Worm (Caenorhabditis elegans) whole organism, L2 larva: ENCODE results near the gene C16B8.2.
A peak's percentile ranks its signal among the peaks of the same experiment; 100 is the strongest.

ENCODE experiments used
- C34F6.9 ChIP-seq: fragments of 150-350 bp; optimal IDR thresholded peaks from 2 replicates; lab custom pipeline; 2014; ENCODE audit warnings: missing biosample characterization, missing genetic modification characterization
- F13H6.1 ChIP-seq: sonication (generic microtip); optimal IDR thresholded peaks from 2 replicates; lab custom pipeline; 2016; ENCODE audit warnings: missing genetic modification characterization, missing compliant biosample characterization
- R02D3.7 ChIP-seq: fragments of 150-350 bp; optimal IDR thresholded peaks from 2 replicates; lab custom pipeline; 2014; ENCODE audit warnings: missing biosample characterization, missing genetic modification characterization
- Y55F3AM.14 ChIP-seq: fragments of 200-800 bp; sonication (Bioruptor generic); optimal IDR thresholded peaks from 2 replicates; lab custom pipeline; 2018; ENCODE audit warnings: mild to moderate bottlenecking, missing genetic modification characterization, missing compliant biosample characterization
- ZK546.5 ChIP-seq: sonication (generic microtip); optimal IDR thresholded peaks from 2 replicates; lab custom pipeline; 2017; ENCODE audit warnings: missing biosample characterization, missing genetic modification characterization
- alr-1 ChIP-seq: fragments of 150-350 bp; optimal IDR thresholded peaks from 2 replicates; lab custom pipeline; 2014; ENCODE audit warnings: missing biosample characterization, missing genetic modification characterization
- aly-2 ChIP-seq: fragments of 150-350 bp; optimal IDR thresholded peaks from 2 replicates; lab custom pipeline; 2014; ENCODE audit warnings: missing biosample characterization, missing genetic modification characterization
- ama-1 ChIP-seq: fragments of 150-350 bp; optimal IDR thresholded peaks from 2 replicates; lab custom pipeline; 2018; ENCODE audit warnings: inconsistent platforms
- blmp-1 ChIP-seq: sonication (generic microtip); optimal IDR thresholded peaks from 2 replicates; lab custom pipeline; 2017; ENCODE audit warnings: missing genetic modification characterization, mild to moderate bottlenecking, missing compliant biosample characterization, antibody characterized with exemption, moderate library complexity; ENCODE audit not compliant: insufficient read depth
- ceh-16 ChIP-seq: fragments of 150-350 bp; optimal IDR thresholded peaks from 2 replicates; lab custom pipeline; 2014; ENCODE audit warnings: missing biosample characterization, missing genetic modification characterization
- ceh-82 ChIP-seq: fragments of 150-350 bp; optimal IDR thresholded peaks from 2 replicates; lab custom pipeline; 2014; ENCODE audit warnings: missing biosample characterization, missing genetic modification characterization
- crh-2 ChIP-seq: sonication (generic microtip); optimal IDR thresholded peaks from 2 replicates; lab custom pipeline; 2017; ENCODE audit warnings: missing biosample characterization, missing genetic modification characterization
- dmd-4 ChIP-seq: sonication (generic microtip); optimal IDR thresholded peaks from 2 replicates; lab custom pipeline; 2017; ENCODE audit warnings: missing biosample characterization, missing genetic modification characterization
- egl-27 ChIP-seq: sonication (generic microtip); optimal IDR thresholded peaks from 3 replicates; lab custom pipeline; 2017; ENCODE audit warnings: missing biosample characterization, missing genetic modification reagents, missing genetic modification characterization
- elt-1 ChIP-seq: fragments of 150-350 bp; optimal IDR thresholded peaks from 2 replicates; lab custom pipeline; 2014; ENCODE audit warnings: missing biosample characterization, missing genetic modification characterization
- elt-3 ChIP-seq: sonication (generic microtip); optimal IDR thresholded peaks from 2 replicates; lab custom pipeline; 2017; ENCODE audit warnings: missing biosample characterization, missing genetic modification characterization
- fos-1 ChIP-seq: fragments of 150-350 bp; optimal IDR thresholded peaks from 2 replicates; lab custom pipeline; 2014; ENCODE audit warnings: missing biosample characterization, missing genetic modification characterization
- gmeb-1 ChIP-seq: fragments of 150-350 bp; optimal IDR thresholded peaks from 2 replicates; lab custom pipeline; 2014; ENCODE audit warnings: missing biosample characterization, missing genetic modification characterization
- lin-11 ChIP-seq: fragments of 150-350 bp; sonication (generic microtip); optimal IDR thresholded peaks from 2 replicates; lab custom pipeline; 2014; ENCODE audit warnings: missing biosample characterization, missing genetic modification characterization, inconsistent platforms, mixed read lengths
- lin-13 ChIP-seq: fragments of 150-350 bp; optimal IDR thresholded peaks from 2 replicates; lab custom pipeline; 2014; ENCODE audit warnings: missing biosample characterization, missing genetic modification reagents, missing genetic modification characterization
- lin-39 ChIP-seq: fragments of 150-350 bp; optimal IDR thresholded peaks from 2 replicates; lab custom pipeline; 2014; ENCODE audit warnings: missing biosample characterization, missing genetic modification reagents, missing genetic modification characterization
- lsy-2 ChIP-seq, 2 experiments: fragments of 150-350 bp in 1 of 2; sonication (generic microtip) in 1 of 2; optimal IDR thresholded peaks; 2 replicates each; lab custom pipeline; 2014 to 2017; ENCODE audit warnings: missing biosample characterization in 2 of 2, missing genetic modification characterization in 2 of 2
- mab-5 ChIP-seq: fragments of 150-350 bp; optimal IDR thresholded peaks from 2 replicates; lab custom pipeline; 2014; ENCODE audit warnings: missing biosample characterization, missing genetic modification characterization
- mbf-1 ChIP-seq: sonication (generic microtip); optimal IDR thresholded peaks from 2 replicates; lab custom pipeline; 2017; ENCODE audit warnings: missing biosample characterization, missing genetic modification characterization
- mdl-1 ChIP-seq, 2 experiments: fragments of 150-350 bp in 1 of 2; sonication (generic microtip) in 1 of 2; optimal IDR thresholded peaks; 2 replicates each; lab custom pipeline; 2017; ENCODE audit warnings: missing biosample characterization in 2 of 2, missing genetic modification characterization in 2 of 2
- nhr-10 ChIP-seq: sonication (generic microtip); optimal IDR thresholded peaks from 2 replicates; lab custom pipeline; 2017; ENCODE audit warnings: missing biosample characterization, missing genetic modification characterization
- nhr-11 ChIP-seq: fragments of 150-350 bp; optimal IDR thresholded peaks from 2 replicates; lab custom pipeline; 2014; ENCODE audit warnings: missing biosample characterization, missing genetic modification characterization
- nhr-12 ChIP-seq: fragments of 150-350 bp; optimal IDR thresholded peaks from 2 replicates; lab custom pipeline; 2014; ENCODE audit warnings: missing biosample characterization, missing genetic modification characterization
- nhr-129 ChIP-seq: fragments of 150-350 bp; optimal IDR thresholded peaks from 2 replicates; lab custom pipeline; 2014; ENCODE audit warnings: missing biosample characterization, missing genetic modification characterization
- nhr-21 ChIP-seq: fragments of 150-350 bp; optimal IDR thresholded peaks from 2 replicates; lab custom pipeline; 2014; ENCODE audit warnings: missing biosample characterization, missing genetic modification characterization
- nhr-23 ChIP-seq: fragments of 150-350 bp; optimal IDR thresholded peaks from 2 replicates; lab custom pipeline; 2014; ENCODE audit warnings: missing biosample characterization, missing genetic modification reagents, missing genetic modification characterization
- nhr-237 ChIP-seq: fragments of 150-350 bp; optimal IDR thresholded peaks from 2 replicates; lab custom pipeline; 2014; ENCODE audit warnings: missing biosample characterization, missing genetic modification characterization
- nhr-25 ChIP-seq: fragments of 150-350 bp; sonication (generic microtip); optimal IDR thresholded peaks from 3 replicates; lab custom pipeline; 2014; ENCODE audit warnings: missing biosample characterization, missing genetic modification characterization
- nhr-6 ChIP-seq: fragments of 150-350 bp; optimal IDR thresholded peaks from 2 replicates; lab custom pipeline; 2014; ENCODE audit warnings: missing biosample characterization, missing genetic modification characterization
- nhr-77 ChIP-seq: fragments of 150-350 bp; optimal IDR thresholded peaks from 2 replicates; lab custom pipeline; 2014; ENCODE audit warnings: missing biosample characterization, missing genetic modification characterization
- peb-1 ChIP-seq: fragments of 150-350 bp; optimal IDR thresholded peaks from 2 replicates; lab custom pipeline; 2014; ENCODE audit warnings: missing biosample characterization, missing genetic modification characterization
- sem-4 ChIP-seq: fragments of 150-350 bp; optimal IDR thresholded peaks from 2 replicates; lab custom pipeline; 2014; ENCODE audit warnings: missing biosample characterization, missing genetic modification reagents, missing genetic modification characterization
- skn-1 ChIP-seq: sonication (generic microtip); optimal IDR thresholded peaks from 2 replicates; lab custom pipeline; 2017; ENCODE audit warnings: missing biosample characterization, missing genetic modification characterization
- sma-3 ChIP-seq: sonication (generic microtip); optimal IDR thresholded peaks from 2 replicates; lab custom pipeline; 2016; ENCODE audit warnings: missing genetic modification reagents, missing genetic modification characterization, missing compliant biosample characterization
- sma-9 ChIP-seq, 2 experiments: fragments of 150-350 bp in 1 of 2; sonication (generic microtip) in 1 of 2; optimal IDR thresholded peaks; 2 replicates each; lab custom pipeline; 2014 to 2016; ENCODE audit warnings: missing genetic modification characterization in 2 of 2, mild to moderate bottlenecking in 1 of 2, missing biosample characterization in 1 of 2, missing compliant biosample characterization in 1 of 2, missing genetic modification reagents in 1 of 2, moderate library complexity in 1 of 2
- snpc-4 ChIP-seq: fragments of 150-350 bp; optimal IDR thresholded peaks from 2 replicates; lab custom pipeline; 2014; ENCODE audit warnings: missing biosample characterization, missing genetic modification characterization
- unc-39 ChIP-seq: fragments of 150-350 bp; optimal IDR thresholded peaks from 2 replicates; lab custom pipeline; 2014; ENCODE audit warnings: missing biosample characterization, missing genetic modification characterization
- unc-55 ChIP-seq: fragments of 150-350 bp; sonication (generic microtip); optimal IDR thresholded peaks from 3 replicates; lab custom pipeline; 2014; ENCODE audit warnings: missing biosample characterization, missing genetic modification reagents, missing genetic modification characterization
- unc-62 ChIP-seq: fragments of 150-350 bp; optimal IDR thresholded peaks from 2 replicates; lab custom pipeline; 2014; ENCODE audit warnings: missing biosample characterization, missing genetic modification reagents, missing genetic modification characterization
- zag-1 ChIP-seq: fragments of 150-350 bp; optimal IDR thresholded peaks from 2 replicates; lab custom pipeline; 2014; ENCODE audit warnings: missing biosample characterization, missing genetic modification characterization
- ztf-1 ChIP-seq: fragments of 200-800 bp; sonication (Bioruptor generic); conservative IDR thresholded peaks from 2 replicates; pipeline ENCODE4 v1.3.6; 2022; ENCODE audit warnings: missing genetic modification characterization, missing compliant biosample characterization
- ztf-11 ChIP-seq: sonication (generic microtip); optimal IDR thresholded peaks from 2 replicates; lab custom pipeline; 2017; ENCODE audit warnings: missing biosample characterization, missing genetic modification characterization
- ztf-4 ChIP-seq: fragments of 150-350 bp; optimal IDR thresholded peaks from 2 replicates; lab custom pipeline; 2014; ENCODE audit warnings: missing biosample characterization, missing genetic modification characterization

C16B8.2 gene

ce11 chrX:4007724-4008123 is 41.5 kb upstream of the C16B8.2 start:
- TF ChIP-seq lsy-2 (tag; optimal IDR thresholded peaks at IDR 0.05; lab: Kevin White, UChicago), result peak in 1 of 2 experiments; percentile 34
- no peak for TF ChIP-seq nhr-10
- no peak for TF ChIP-seq ceh-82
- TF ChIP-seq nhr-12 (tag; lab: Kevin White, UChicago), result no peak
- TF ChIP-seq sma-9 (GFP tag; optimal IDR thresholded peaks at IDR 0.05; lab: Kevin White, UChicago), result peak; percentile 76
- TF ChIP-seq sma-9 (tag; optimal IDR thresholded peaks at IDR 0.05; lab: Kevin White, UChicago), result no peak
- TF ChIP-seq sma-3, result peak; percentile 71
- no peak for TF ChIP-seq nhr-237 (tag; lab: Kevin White, UChicago)
- no peak for TF ChIP-seq nhr-6
- peak; percentile 72 for TF ChIP-seq gmeb-1 (tag; lab: Kevin White, UChicago)
- peak; percentile 100 for TF ChIP-seq nhr-129
- no peak for TF ChIP-seq ama-1 (lab: Kevin White, UChicago)
- TF ChIP-seq zag-1 (tag; lab: Kevin White, UChicago), result no peak
- TF ChIP-seq ztf-11, result no peak
- TF ChIP-seq ZK546.5 (tag; lab: Kevin White, UChicago), result no peak
- TF ChIP-seq crh-2 (tag; lab: Kevin White, UChicago), result peak; percentile 69
- no peak for TF ChIP-seq unc-55 (GFP tag; lab: Kevin White, UChicago)
- peak; percentile 41 for TF ChIP-seq lin-13 (GFP tag; lab: Kevin White, UChicago)
- TF ChIP-seq skn-1 (tag; lab: Kevin White, UChicago), result peak; percentile 66
- TF ChIP-seq Y55F3AM.14, result no peak
- TF ChIP-seq ceh-16 (tag; lab: Kevin White, UChicago), result no peak
- no peak for TF ChIP-seq dmd-4
- TF ChIP-seq blmp-1, result no peak
- TF ChIP-seq sem-4 (tag; lab: Kevin White, UChicago), result no peak
- TF ChIP-seq ztf-1, result no peak
- TF ChIP-seq aly-2, result no peak
- TF ChIP-seq lin-11 (tag; lab: Kevin White, UChicago), result no peak
- no peak for TF ChIP-seq C34F6.9
- TF ChIP-seq nhr-11 (tag; lab: Kevin White, UChicago), result no peak
- peak; percentile 92 for TF ChIP-seq fos-1 (tag; lab: Kevin White, UChicago)
- TF ChIP-seq snpc-4 (tag; lab: Kevin White, UChicago), result no peak
- TF ChIP-seq nhr-21 (tag; lab: Kevin White, UChicago), result peak; percentile 27
- no peak for TF ChIP-seq lin-39 (tag; lab: Kevin White, UChicago)
- no peak for TF ChIP-seq mbf-1 (tag; lab: Kevin White, UChicago)
- no peak for TF ChIP-seq alr-1 (tag; lab: Kevin White, UChicago)
- TF ChIP-seq elt-1 (tag; lab: Kevin White, UChicago), result no peak
- no peak for TF ChIP-seq nhr-23 (tag; lab: Kevin White, UChicago)
- TF ChIP-seq mdl-1 (tag; optimal IDR thresholded peaks at IDR 0.05; lab: Kevin White, UChicago), result no peak
- no peak for TF ChIP-seq ztf-4
- no peak for TF ChIP-seq mab-5 (tag; lab: Kevin White, UChicago)
- peak; percentile 5 for TF ChIP-seq F13H6.1
- TF ChIP-seq nhr-77 (tag; lab: Kevin White, UChicago), result no peak
- no peak for TF ChIP-seq unc-62 (GFP tag; lab: Kevin White, UChicago)
- TF ChIP-seq egl-27 (tag; lab: Kevin White, UChicago), result no peak
- peak; percentile 73 for TF ChIP-seq nhr-25 (tag; lab: Kevin White, UChicago)
- TF ChIP-seq unc-39, result no peak
- TF ChIP-seq R02D3.7 (tag; lab: Kevin White, UChicago), result no peak
- no peak for TF ChIP-seq peb-1 (tag; lab: Kevin White, UChicago)
- TF ChIP-seq elt-3 (tag; lab: Kevin White, UChicago), result no peak
